Fruit fly (Drosophila melanogaster) whole organism, embryonic: ENCODE data around the gene CG46396.

Experiments used
- CG10959 ChIP-seq: fragments of 200-800 bp; sonication (Bioruptor generic); IDR thresholded peaks from 2 replicates; pipeline ENCODE4 v1.3.6; 2022; ENCODE audit warnings: missing biosample characterization, missing genetic modification characterization
- CG10979 ChIP-seq: fragments of 200-800 bp; sonication (Bioruptor generic); optimal IDR thresholded peaks from 2 replicates; lab custom pipeline; 2018; ENCODE audit warnings: missing biosample characterization, mild to moderate bottlenecking, missing genetic modification characterization, moderate library complexity
- CG11085 ChIP-seq: fragments of 200-800 bp; sonication (Bioruptor generic); IDR thresholded peaks from 2 replicates; pipeline ENCODE4 v1.3.6; 2022; ENCODE audit warnings: missing biosample characterization, missing genetic modification characterization
- CG11723 ChIP-seq: fragments of 200-800 bp; sonication (Bioruptor generic); optimal IDR thresholded peaks from 2 replicates; lab custom pipeline; 2017; ENCODE audit warnings: missing biosample characterization, mild to moderate bottlenecking, missing genetic modification characterization
- CG12071 ChIP-seq: fragments of 200-800 bp; sonication (Bioruptor generic); optimal IDR thresholded peaks from 3 replicates; lab custom pipeline; 2018; ENCODE audit warnings: missing biosample characterization, mild to moderate bottlenecking, missing genetic modification characterization
- CG12744 ChIP-seq: fragments of 200-800 bp; sonication (Bioruptor generic); optimal IDR thresholded peaks from 2 replicates; lab custom pipeline; 2016; ENCODE audit warnings: missing biosample characterization, missing genetic modification characterization
- CG13287 ChIP-seq: fragments of 200-800 bp; sonication (Bioruptor generic); IDR thresholded peaks from 2 replicates; pipeline ENCODE4 v1.3.6; 2022; ENCODE audit warnings: missing biosample characterization, missing genetic modification characterization; ENCODE audit not compliant: partially characterized antibody
- CG13296 ChIP-seq: fragments of 200-800 bp; sonication (Bioruptor generic); optimal IDR thresholded peaks from 3 replicates; lab custom pipeline; 2018; ENCODE audit warnings: missing biosample characterization, mild to moderate bottlenecking, missing genetic modification characterization
- CG1603 ChIP-seq: fragments of 200-800 bp; sonication (Bioruptor generic); optimal IDR thresholded peaks from 2 replicates; lab custom pipeline; 2019; ENCODE audit warnings: missing biosample characterization, mild to moderate bottlenecking, missing genetic modification characterization, moderate library complexity
- CG18011 ChIP-seq: fragments of 200-800 bp; sonication (Bioruptor generic); optimal IDR thresholded peaks from 2 replicates; lab custom pipeline; 2017; ENCODE audit warnings: missing biosample characterization, missing genetic modification characterization, mild to moderate bottlenecking, moderate library complexity, missing genotype
- CG2202 ChIP-seq: fragments of 200-800 bp; sonication (Bioruptor generic); optimal IDR thresholded peaks from 2 replicates; lab custom pipeline; 2018; ENCODE audit warnings: missing biosample characterization, mild to moderate bottlenecking, missing genetic modification characterization
- CG3281 ChIP-seq: fragments of 200-800 bp; sonication (Bioruptor generic); optimal IDR thresholded peaks from 3 replicates; lab custom pipeline; 2017; ENCODE audit warnings: missing biosample characterization, mild to moderate bottlenecking, missing genetic modification characterization
- CG33213 ChIP-seq: fragments of 200-800 bp; sonication (Bioruptor generic); optimal IDR thresholded peaks from 3 replicates; lab custom pipeline; 2016; ENCODE audit warnings: missing biosample characterization, missing genetic modification characterization
- CG3838 ChIP-seq: fragments of 200-800 bp; sonication (Bioruptor generic); optimal IDR thresholded peaks from 3 replicates; lab custom pipeline; 2016; ENCODE audit warnings: missing biosample characterization, missing genetic modification characterization
- CG42726 ChIP-seq: fragments of 200-800 bp; sonication (Bioruptor generic); IDR thresholded peaks from 2 replicates; pipeline ENCODE4 v1.3.6; 2022; ENCODE audit warnings: missing biosample characterization, missing genetic modification characterization; ENCODE audit not compliant: partially characterized antibody
- CG6854 ChIP-seq: fragments of 200-800 bp; sonication (Bioruptor generic); optimal IDR thresholded peaks from 3 replicates; lab custom pipeline; 2017; ENCODE audit warnings: missing biosample characterization, mild to moderate bottlenecking, missing genetic modification characterization
- CG7556 ChIP-seq: fragments of 200-800 bp; sonication (Bioruptor generic); optimal IDR thresholded peaks from 2 replicates; lab custom pipeline; 2017; ENCODE audit warnings: missing biosample characterization, mild to moderate bottlenecking, missing genetic modification characterization
- CG7987 ChIP-seq: fragments of 200-800 bp; sonication (Bioruptor generic); optimal IDR thresholded peaks from 2 replicates; lab custom pipeline; 2018; ENCODE audit warnings: missing biosample characterization, mild to moderate bottlenecking, missing genetic modification characterization, moderate library complexity
- CG8388 ChIP-seq: fragments of 200-800 bp; sonication (Bioruptor generic); optimal IDR thresholded peaks from 2 replicates; lab custom pipeline; 2019; ENCODE audit warnings: missing biosample characterization, mild to moderate bottlenecking, missing genetic modification characterization, moderate library complexity
- CG9437 ChIP-seq: fragments of 200-800 bp; sonication (Bioruptor generic); optimal IDR thresholded peaks from 2 replicates; lab custom pipeline; 2018; ENCODE audit warnings: missing biosample characterization, mild to moderate bottlenecking, missing genetic modification characterization
- CG9609 ChIP-seq: fragments of 200-800 bp; sonication (Bioruptor generic); optimal IDR thresholded peaks from 3 replicates; lab custom pipeline; 2016; ENCODE audit warnings: missing biosample characterization, missing genetic modification characterization
- CrebB ChIP-seq: fragments of 200-800 bp; sonication (Bioruptor generic); optimal IDR thresholded peaks from 3 replicates; lab custom pipeline; 2018; ENCODE audit warnings: missing biosample characterization, mild to moderate bottlenecking, missing genetic modification characterization
- Deaf1 ChIP-seq: fragments of 200-800 bp; optimal IDR thresholded peaks from 3 replicates; lab custom pipeline; 2019; ENCODE audit warnings: missing biosample characterization, mild to moderate bottlenecking, missing genetic modification characterization, moderate library complexity
- Dll ChIP-seq: fragments of 200-800 bp; sonication (Bioruptor generic); IDR thresholded peaks from 4 replicates; pipeline ENCODE4 v1.3.6; 2022; ENCODE audit warnings: missing biosample characterization, missing genetic modification characterization; ENCODE audit not compliant: partially characterized antibody
- Dref ChIP-seq: fragments of 200-800 bp; sonication (Bioruptor generic); IDR thresholded peaks from 2 replicates; pipeline ENCODE4 v1.3.6; 2022; ENCODE audit warnings: missing biosample characterization, missing genetic modification characterization
- Fer3 ChIP-seq: fragments of 200-800 bp; sonication (Bioruptor generic); optimal IDR thresholded peaks from 2 replicates; lab custom pipeline; 2018; ENCODE audit warnings: missing biosample characterization, mild to moderate bottlenecking, missing genetic modification characterization, moderate library complexity
- Hand ChIP-seq: fragments of 200-800 bp; sonication (Bioruptor generic); optimal IDR thresholded peaks from 2 replicates; lab custom pipeline; 2017; ENCODE audit warnings: mild to moderate bottlenecking, missing biosample characterization, missing genetic modification reagents, missing genetic modification characterization
- NC2α ChIP-seq: fragments of 200-800 bp; sonication (Bioruptor generic); optimal IDR thresholded peaks from 2 replicates; lab custom pipeline; 2016; ENCODE audit warnings: missing biosample characterization, missing genetic modification characterization
- NFAT ChIP-seq: fragments of 200-800 bp; sonication (Bioruptor generic); IDR thresholded peaks from 2 replicates; pipeline ENCODE4 v1.3.6; 2022; ENCODE audit warnings: missing biosample characterization, missing genetic modification characterization
- Sox102F ChIP-seq: fragments of 200-800 bp; sonication (Bioruptor generic); optimal IDR thresholded peaks from 2 replicates; lab custom pipeline; 2018; ENCODE audit warnings: missing biosample characterization, mild to moderate bottlenecking, missing genetic modification characterization, moderate library complexity
- YL-1 ChIP-seq: fragments of 200-800 bp; sonication (Bioruptor generic); optimal IDR thresholded peaks from 3 replicates; lab custom pipeline; 2017; ENCODE audit warnings: missing biosample characterization, mild to moderate bottlenecking, missing genetic modification characterization
- btn ChIP-seq: fragments of 200-800 bp; sonication (Bioruptor generic); optimal IDR thresholded peaks from 2 replicates; lab custom pipeline; 2016; ENCODE audit warnings: missing biosample characterization, missing genetic modification characterization
- cad ChIP-seq: fragments of >200 bp; optimal IDR thresholded peaks from 2 replicates; lab custom pipeline; 2017; ENCODE audit warnings: missing biosample characterization, missing genetic modification characterization
- chm ChIP-seq: fragments of 200-800 bp; sonication (Bioruptor generic); IDR thresholded peaks from 2 replicates; pipeline ENCODE4 v1.3.6; 2022; ENCODE audit warnings: missing biosample characterization, missing genetic modification characterization
- eve ChIP-seq, 2 experiments: fragments of >200 bp; optimal IDR thresholded peaks; 2 replicates each; lab custom pipeline; 2017; ENCODE audit warnings: missing biosample characterization in 2 of 2, missing genetic modification characterization in 2 of 2
- gcm ChIP-seq: fragments of 200-800 bp; sonication (Bioruptor generic); optimal IDR thresholded peaks from 2 replicates; lab custom pipeline; 2019; ENCODE audit warnings: missing biosample characterization, mild to moderate bottlenecking, missing genetic modification characterization, moderate library complexity
- gem ChIP-seq: fragments of 200-800 bp; sonication (Bioruptor generic); optimal IDR thresholded peaks from 2 replicates; lab custom pipeline; 2019; ENCODE audit warnings: missing biosample characterization, mild to moderate bottlenecking, missing genetic modification characterization, moderate library complexity
- ind ChIP-seq: fragments of 200-800 bp; sonication (Bioruptor generic); optimal IDR thresholded peaks from 3 replicates; lab custom pipeline; 2016; ENCODE audit warnings: missing biosample characterization, missing genetic modification characterization
- ken ChIP-seq: fragments of 200-800 bp; sonication (Bioruptor generic); IDR thresholded peaks from 3 replicates; pipeline ENCODE4 v1.3.6; 2022; ENCODE audit warnings: missing biosample characterization, missing genetic modification characterization
- lmd ChIP-seq: fragments of 200-800 bp; sonication (Bioruptor generic); IDR thresholded peaks from 2 replicates; pipeline ENCODE4 v1.3.6; 2022; ENCODE audit warnings: missing biosample characterization, missing genetic modification characterization
- peb ChIP-seq: fragments of 200-800 bp; sonication (Bioruptor generic); IDR thresholded peaks from 2 replicates; pipeline ENCODE4 v1.3.6; 2022; ENCODE audit warnings: missing biosample characterization, missing genetic modification characterization
- pho ChIP-seq: fragments of 200-800 bp; sonication (Bioruptor generic); optimal IDR thresholded peaks from 2 replicates; lab custom pipeline; 2016; ENCODE audit warnings: missing biosample characterization, missing genetic modification characterization
- psq ChIP-seq: fragments of 200-800 bp; sonication (Bioruptor generic); optimal IDR thresholded peaks from 2 replicates; lab custom pipeline; 2017; ENCODE audit warnings: missing biosample characterization, missing genetic modification characterization
- pum ChIP-seq: fragments of 200-800 bp; sonication (Bioruptor generic); optimal IDR thresholded peaks from 2 replicates; lab custom pipeline; 2016; ENCODE audit warnings: missing biosample characterization, missing genetic modification characterization
- salm ChIP-seq: fragments of 200-800 bp; sonication (Bioruptor generic); optimal IDR thresholded peaks from 2 replicates; lab custom pipeline; 2018; ENCODE audit warnings: missing biosample characterization, mild to moderate bottlenecking, missing genetic modification characterization
- slbo ChIP-seq: fragments of 200-800 bp; sonication (Bioruptor generic); IDR thresholded peaks from 2 replicates; pipeline ENCODE4 v1.3.6; 2022; ENCODE audit warnings: missing biosample characterization, missing genetic modification characterization
- sqz ChIP-seq: fragments of 200-800 bp; sonication (Bioruptor generic); optimal IDR thresholded peaks from 3 replicates; lab custom pipeline; 2018; ENCODE audit warnings: missing biosample characterization, mild to moderate bottlenecking, missing genetic modification characterization
- ssp ChIP-seq: fragments of 200-800 bp; sonication (Bioruptor generic); IDR thresholded peaks from 2 replicates; pipeline ENCODE4 v1.3.6; 2022; ENCODE audit warnings: missing biosample characterization, missing genetic modification characterization
- tup ChIP-seq: fragments of 200-800 bp; sonication (Bioruptor generic); optimal IDR thresholded peaks from 2 replicates; lab custom pipeline; 2016; ENCODE audit warnings: missing biosample characterization, mild to moderate bottlenecking, missing genetic modification characterization, moderate library complexity
- vvl ChIP-seq: fragments of 200-800 bp; sonication (Bioruptor generic); IDR thresholded peaks from 2 replicates; pipeline ENCODE4 v1.3.6; 2022; ENCODE audit warnings: missing biosample characterization, missing genetic modification characterization

The CG46396 gene

dm6 chr3R:6353624-6354352, 50.0 kb downstream of the CG46396 start (continued):
- TF ChIP-seq sqz (GFP tag; lab: Kevin White, UChicago) (no peak), YL-1 (GFP tag; lab: Kevin White, UChicago) (no peak), CG7987 (GFP tag; lab: Kevin White, UChicago) (no peak), cad (no peak), ken (GFP tag; lab: Robert Waterston, UW) (peak; percentile 21; the same call in 1 of the 3 replicates), slbo (GFP tag; lab: Robert Waterston, UW) (no peak), Dll (GFP tag; lab: Robert Waterston, UW) (0 out of 4 replicates have a peak, but pooled peaks have one; percentile 24), CrebB (tag; lab: Kevin White, UChicago) (no peak), CG42726 (GFP tag; lab: Robert Waterston, UW) (no peak), CG18011 (GFP tag; lab: Kevin White, UChicago) (peak; percentile 83), NFAT (GFP tag; lab: Robert Waterston, UW) (no peak), CG3281 (GFP tag; lab: Kevin White, UChicago) (no peak), CG13296 (GFP tag; lab: Kevin White, UChicago) (no peak), NC2α (GFP tag; lab: Kevin White, UChicago) (no peak), CG11085 (GFP tag; lab: Robert Waterston, UW) (no peak), CG12744 (GFP tag; lab: Kevin White, UChicago) (no peak), CG8388 (GFP tag; lab: Kevin White, UChicago) (no peak), CG33213 (GFP tag; lab: Kevin White, UChicago) (no peak), lmd (GFP tag; lab: Robert Waterston, UW) (peak; percentile 76), vvl (no peak; the same call in 1 of the 2 replicates), tup (GFP tag; lab: Kevin White, UChicago) (peak; percentile 16), CG9437 (GFP tag; lab: Kevin White, UChicago) (peak; percentile 82), Fer3 (tag; lab: Kevin White, UChicago) (no peak), Hand (peak; percentile 66), ind (GFP tag; lab: Kevin White, UChicago) (peak; percentile 77), CG2202 (no peak), Sox102F (GFP tag; lab: Kevin White, UChicago) (peak; percentile 92), CG12071 (GFP tag; lab: Kevin White, UChicago) (no peak), Dref (no peak; the same call in 1 of the 2 replicates), Deaf1 (tag; lab: Kevin White, UChicago) (no peak), CG9609 (GFP tag; lab: Kevin White, UChicago) (peak; percentile 51), CG3838 (GFP tag; lab: Kevin White, UChicago) (peak; percentile 79), btn (GFP tag; lab: Kevin White, UChicago) (peak; percentile 56), CG6854 (GFP tag; lab: Kevin White, UChicago) (peak; percentile 80), psq (GFP tag; lab: Kevin White, UChicago) (peak; percentile 28), gem (tag; lab: Kevin White, UChicago) (peak; percentile 92), peb (GFP tag; lab: Robert Waterston, UW) (no peak), ssp (GFP tag; lab: Robert Waterston, UW) (no peak; the same call in 1 of the 2 replicates), CG1603 (tag; lab: Kevin White, UChicago) (no peak), pum (GFP tag; lab: Kevin White, UChicago) (peak; percentile 35), pho (GFP tag; lab: Kevin White, UChicago) (peak; percentile 56), salm (tag; lab: Kevin White, UChicago) (peak; percentile 55), chm (no peak), gcm (GFP tag; lab: Kevin White, UChicago) (no peak), CG11723 (no peak), CG7556 (peak; percentile 89), CG10959 (GFP tag; lab: Robert Waterston, UW) (no peak), eve (GFP tag; optimal IDR thresholded peaks at IDR 0.05; lab: Kevin White, UChicago) (no peak), CG13287 (GFP tag; lab: Robert Waterston, UW) (no peak), CG10979 (tag; lab: Kevin White, UChicago) (peak; percentile 83)
